Fruit fly (Drosophila melanogaster) whole organism, prepupa: ENCODE measurements around the gene CG12236.

ENCODE experiments used
- CG31627 ChIP-seq: fragments of 200-800 bp; sonication (Bioruptor generic); optimal IDR thresholded peaks from 3 replicates; lab custom pipeline; 2016; ENCODE audit warnings: missing biosample characterization, missing genetic modification characterization
- CG32006 ChIP-seq: fragments of 200-800 bp; sonication (Bioruptor generic); optimal IDR thresholded peaks from 3 replicates; lab custom pipeline; 2017; ENCODE audit warnings: missing biosample characterization, mild to moderate bottlenecking, missing genetic modification characterization
- Smox ChIP-seq: fragments of 200-800 bp; sonication (Bioruptor generic); optimal IDR thresholded peaks from 3 replicates; lab custom pipeline; 2016; ENCODE audit warnings: missing biosample characterization, missing genetic modification characterization
- dac ChIP-seq: fragments of 200-800 bp; sonication (Bioruptor generic); optimal IDR thresholded peaks from 2 replicates; lab custom pipeline; 2017; ENCODE audit warnings: missing biosample characterization, mild to moderate bottlenecking, missing genetic modification characterization

DNA sequence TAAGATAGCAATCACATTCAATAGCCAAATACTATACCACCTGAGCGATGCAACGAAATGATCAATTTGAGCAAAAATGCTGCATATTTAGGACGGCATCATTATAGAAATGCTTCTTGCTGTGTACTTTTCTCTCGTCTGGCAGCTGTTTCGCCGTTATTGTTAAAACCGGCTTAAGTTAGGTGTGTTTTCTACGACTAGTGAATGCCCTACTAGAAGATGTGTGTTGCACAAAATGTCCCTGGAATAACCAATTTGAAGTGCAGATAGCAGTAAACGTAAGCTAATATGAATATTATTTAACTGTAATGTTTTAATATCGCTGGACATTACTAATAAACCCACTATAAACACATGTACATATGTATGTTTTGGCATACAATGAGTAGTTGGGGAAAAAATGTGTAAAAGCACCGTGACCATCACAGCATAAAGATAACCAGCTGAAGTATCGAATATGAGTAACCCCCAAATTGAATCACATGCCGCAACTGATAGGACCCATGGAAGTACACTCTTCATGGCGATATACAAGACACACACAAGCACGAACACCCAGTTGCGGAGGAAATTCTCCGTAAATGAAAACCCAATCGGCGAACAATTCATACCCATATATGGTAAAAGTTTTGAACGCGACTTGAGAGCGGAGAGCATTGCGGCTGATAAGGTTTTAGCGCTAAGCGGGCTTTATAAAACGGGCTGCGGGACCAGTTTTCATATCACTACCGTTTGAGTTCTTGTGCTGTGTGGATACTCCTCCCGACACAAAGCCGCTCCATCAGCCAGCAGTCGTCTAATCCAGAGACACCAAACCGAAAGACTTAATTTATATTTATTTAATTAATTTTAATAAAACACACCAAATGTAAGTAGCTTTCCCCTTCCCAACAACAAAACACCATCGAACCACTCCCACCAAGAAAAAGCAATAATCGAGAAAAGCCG is 7.5 kb upstream of the CG12236 start, which contains the start of gene Act5C:
- TF ChIP-seq dac (peak; percentile 93), Smox (peak; percentile 96), CG31627 (GFP tag; lab: Kevin White, UChicago) (peak; percentile 96), CG32006 (GFP tag; lab: Kevin White, UChicago) (peak; percentile 96)
